Fruit fly (Drosophila melanogaster): Measurements from ENCODE around the gene CG42853.
A peak's percentile ranks its signal among the peaks of the same experiment; 100 is the strongest.

Gene CG42853

dm6 chr3L:18076649-18077048 lies 45.1 kb downstream of the CG42853 start (continued):
- no peak for TF ChIP-seq B-H1 (GFP tag; IDR thresholded peaks at IDR 0.05)

dm6 chr3L:18075853-18076252 lies 45.9 kb downstream of the CG42853 start:
- TF ChIP-seq dmrt11E (tag; optimal IDR thresholded peaks at IDR 0.05) (no peak), pb (GFP tag; optimal IDR thresholded peaks at IDR 0.05) (no peak), Sry-δ (GFP tag; optimal IDR thresholded peaks at IDR 0.05) (no peak), H2.0 (GFP tag; IDR thresholded peaks at IDR 0.05) (no peak), Antp (GFP tag; optimal IDR thresholded peaks at IDR 0.05) (no peak), CG14965 (GFP tag; optimal IDR thresholded peaks at IDR 0.05; ENCODE audit: borderline replicate concordance) (no peak), CG8478 (optimal IDR thresholded peaks at IDR 0.05) (no peak), NfI (GFP tag; optimal IDR thresholded peaks at IDR 0.05) (no peak), slbo (GFP tag; IDR thresholded peaks at IDR 0.05) (no peak), CG2889 (GFP tag; IDR thresholded peaks at IDR 0.05) (no peak), Hey (tag; optimal IDR thresholded peaks at IDR 0.05) (no peak), Sry-β (GFP tag; optimal IDR thresholded peaks at IDR 0.05) (no peak), CG12942 (GFP tag; optimal IDR thresholded peaks at IDR 0.05) (no peak)

dm6 chr3L:18074988-18075387 lies 46.8 kb downstream of the CG42853 start:
- TF ChIP-seq CG3407 (GFP tag; optimal IDR thresholded peaks at IDR 0.05) (no peak), Trl (optimal IDR thresholded peaks at IDR 0.05) (peak in 1 of 2 experiments; percentile 3), Trl (GFP tag; optimal IDR thresholded peaks at IDR 0.05) (no peak), bsh (GFP tag; optimal IDR thresholded peaks at IDR 0.05) (peak in 1 of 2 experiments; percentile 14), nom (GFP tag; optimal IDR thresholded peaks at IDR 0.05) (peak; percentile 33)

DNA sequence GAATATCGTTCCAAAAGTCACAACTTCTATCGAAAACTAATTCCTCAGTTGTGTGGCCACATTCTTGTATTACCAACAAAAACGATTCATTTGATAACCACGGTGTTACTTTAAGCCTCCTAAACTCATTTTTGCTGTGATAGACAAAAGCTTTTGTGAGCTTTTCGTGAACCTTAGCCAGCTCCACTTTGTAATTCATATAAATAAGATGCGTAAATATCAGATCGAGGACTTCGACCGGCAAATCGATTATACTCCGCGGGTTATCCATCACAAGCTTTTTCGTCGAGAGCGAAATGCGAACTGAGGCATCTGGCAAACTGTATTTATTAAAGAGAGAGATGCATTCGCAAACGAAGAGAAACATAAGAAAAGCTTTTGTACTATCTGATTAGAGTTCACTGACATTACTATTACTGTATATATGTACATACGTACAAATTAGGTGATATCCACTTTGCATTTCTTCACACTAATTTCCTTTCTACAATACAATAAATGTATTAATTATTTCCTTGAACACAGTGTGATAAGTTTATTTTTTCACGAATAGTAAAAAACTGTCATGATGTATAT lies 48.1 kb downstream of the CG42853 start, which contains the start of gene CG44004:
Gene CG44004 (minus strand): TSS at position 305 of the 576 bp plus-strand sequence.
- TF ChIP-seq nom (GFP tag; optimal IDR thresholded peaks at IDR 0.05), result peak; percentile 66
- TF ChIP-seq sens (GFP tag), result peak; percentile 11
- TF ChIP-seq en (GFP tag; optimal IDR thresholded peaks at IDR 0.05), result no peak

DNA sequence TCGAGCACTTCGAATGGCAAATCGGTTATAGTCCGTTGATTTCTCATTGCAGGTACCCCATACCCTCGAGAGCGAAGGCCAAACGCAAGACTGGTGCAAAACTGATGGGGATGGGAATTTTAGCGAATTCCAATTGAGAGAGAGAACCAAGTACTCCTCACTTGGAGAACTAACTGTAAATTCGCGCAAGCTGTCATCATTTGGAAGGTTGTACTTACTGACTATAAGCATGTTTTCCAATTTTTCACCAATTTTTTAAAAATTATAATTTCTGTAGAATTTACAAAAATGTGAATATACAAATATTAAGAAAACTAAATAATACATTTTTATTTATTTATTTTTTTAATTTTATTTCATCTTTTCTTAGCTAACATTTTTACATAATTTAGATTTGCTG lies 49.8 kb downstream of the CG42853 start, which contains the start of gene CG44005:
Gene CG44005 (minus strand): TSS at position 101 of the 400 bp plus-strand sequence.
- TF ChIP-seq amos (GFP tag; IDR thresholded peaks at IDR 0.05; ENCODE audit: partially characterized antibody), result no peak
- no peak for TF ChIP-seq CG4854 (GFP tag; optimal IDR thresholded peaks at IDR 0.05)
- no peak for TF ChIP-seq lab (GFP tag; optimal IDR thresholded peaks at IDR 0.05)
- TF ChIP-seq Optix (GFP tag; IDR thresholded peaks at IDR 0.05), result no peak
- TF ChIP-seq dysf (GFP tag; IDR thresholded peaks at IDR 0.05), result no peak
- TF ChIP-seq Side (GFP tag; optimal IDR thresholded peaks at IDR 0.05), result no peak
- no peak for TF ChIP-seq gem (tag; optimal IDR thresholded peaks at IDR 0.05)
- TF ChIP-seq CG11456 (GFP tag; IDR thresholded peaks at IDR 0.05), result no peak
- TF ChIP-seq CG2120 (GFP tag; optimal IDR thresholded peaks at IDR 0.05), result no peak
- no peak for TF ChIP-seq CG17385 (GFP tag; optimal IDR thresholded peaks at IDR 0.05)
- TF ChIP-seq Hey (tag; optimal IDR thresholded peaks at IDR 0.05), result no peak
- no peak for TF ChIP-seq CG34422 (GFP tag; IDR thresholded peaks at IDR 0.05)
- no peak for TF ChIP-seq Dip3 (GFP tag; optimal IDR thresholded peaks at IDR 0.05)
- TF ChIP-seq sqz (GFP tag; optimal IDR thresholded peaks at IDR 0.05), result no peak

Measured in whole organism, embryonic.